Fruit fly (Drosophila melanogaster): ENCODE measurements around the gene CG6168.

The CG6168 gene

dm6 chr3L:11321619-11322018, at the start of gene CG6168:
Gene CG6168, minus strand, starts transcription at chr3L:11321719.
- no peak for TF ChIP-seq Dll (optimal IDR thresholded peaks at IDR 0.05)
- no peak for TF ChIP-seq CG8478 (optimal IDR thresholded peaks at IDR 0.05)
- no peak for TF ChIP-seq usp (GFP tag; optimal IDR thresholded peaks at IDR 0.05)
- no peak for TF ChIP-seq psq (optimal IDR thresholded peaks at IDR 0.05)
- no peak for TF ChIP-seq pan (optimal IDR thresholded peaks at IDR 0.05)
- TF ChIP-seq EcR (GFP tag; optimal IDR thresholded peaks at IDR 0.05), result no peak

- TF ChIP-seq usp (GFP tag; optimal IDR thresholded peaks at IDR 0.05) (no peak), pan (optimal IDR thresholded peaks at IDR 0.05) (no peak)
Measured at dm6 chr3L:11369778-11370684, 48.5 kb upstream of the CG6168 start.

dm6 chr3L:11368319-11369299, 47.1 kb upstream of the CG6168 start:
- no peak for TF ChIP-seq EcR (GFP tag; optimal IDR thresholded peaks at IDR 0.05)
- no peak for TF ChIP-seq Dll (optimal IDR thresholded peaks at IDR 0.05)
- TF ChIP-seq psq (optimal IDR thresholded peaks at IDR 0.05), result no peak
- TF ChIP-seq CG8478 (optimal IDR thresholded peaks at IDR 0.05), result no peak
- TF ChIP-seq usp (GFP tag; optimal IDR thresholded peaks at IDR 0.05), result no peak
- no peak for TF ChIP-seq pan (optimal IDR thresholded peaks at IDR 0.05)

DNA sequence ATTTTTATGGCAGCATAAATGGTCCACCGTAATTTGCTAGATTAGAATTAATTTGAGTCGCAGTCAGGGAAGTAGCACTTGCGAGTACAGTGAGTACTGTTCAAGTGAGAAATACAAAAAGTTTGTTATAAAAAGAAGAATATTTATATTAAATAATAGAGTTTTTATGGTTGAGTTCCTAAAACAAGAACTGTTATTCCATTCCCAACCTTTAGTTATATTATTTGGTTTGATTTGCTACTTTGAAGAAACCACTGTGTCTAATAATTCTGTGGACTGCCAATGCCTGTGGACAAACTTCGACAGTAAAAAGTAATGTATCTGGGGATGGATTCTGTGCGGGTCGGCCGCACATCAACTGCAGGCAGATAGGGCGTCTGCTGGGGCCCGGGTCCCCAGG, 46.3 kb upstream of the CG6168 start:
- TF ChIP-seq usp (GFP tag; optimal IDR thresholded peaks at IDR 0.05), result no peak
- TF ChIP-seq pan (optimal IDR thresholded peaks at IDR 0.05), result no peak
- TF ChIP-seq EcR (GFP tag; optimal IDR thresholded peaks at IDR 0.05), result no peak
- no peak for TF ChIP-seq Dll (optimal IDR thresholded peaks at IDR 0.05)
- no peak for TF ChIP-seq CG8478 (optimal IDR thresholded peaks at IDR 0.05)
- no peak for TF ChIP-seq psq (optimal IDR thresholded peaks at IDR 0.05)

DNA sequence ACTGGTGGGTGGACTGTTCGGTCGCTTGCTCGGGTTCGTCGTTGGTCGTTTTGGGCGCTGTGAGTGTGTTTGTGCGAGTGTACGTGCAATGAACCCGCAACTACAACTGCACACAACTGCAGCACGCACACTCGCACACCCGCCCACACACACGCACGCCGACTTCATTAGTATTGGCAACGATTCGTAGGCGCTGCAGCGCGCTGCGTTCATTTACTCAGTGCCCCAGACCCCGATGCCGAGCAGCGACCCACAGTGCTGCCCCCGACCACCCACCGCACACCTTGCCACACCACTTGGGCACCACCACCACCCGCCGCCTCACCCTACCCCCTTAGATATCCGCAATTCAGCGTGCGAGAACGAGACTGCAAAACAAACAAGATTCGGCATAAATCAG, 44.9 kb upstream of the CG6168 start:
- TF ChIP-seq EcR (GFP tag; optimal IDR thresholded peaks at IDR 0.05) (peak in 1 of 2 experiments; percentile 85), usp (GFP tag; optimal IDR thresholded peaks at IDR 0.05) (no peak)

dm6 chr3L:11365432-11366318, 44.2 kb upstream of the CG6168 start:
- TF ChIP-seq Dll (optimal IDR thresholded peaks at IDR 0.05) (peak; percentile 60), EcR (GFP tag; optimal IDR thresholded peaks at IDR 0.05) (peak in 1 of 2 experiments; percentile 59), CG8478 (optimal IDR thresholded peaks at IDR 0.05) (no peak)

dm6 chr3L:11364835-11365431, 43.4 kb upstream of the CG6168 start, which contains the start of gene CG6163:
Gene CG6163, minus strand, starts transcription at chr3L:11364885.
- TF ChIP-seq EcR (GFP tag; optimal IDR thresholded peaks at IDR 0.05) (no peak), usp (GFP tag; optimal IDR thresholded peaks at IDR 0.05) (no peak), psq (optimal IDR thresholded peaks at IDR 0.05) (peak; percentile 46)

DNA sequence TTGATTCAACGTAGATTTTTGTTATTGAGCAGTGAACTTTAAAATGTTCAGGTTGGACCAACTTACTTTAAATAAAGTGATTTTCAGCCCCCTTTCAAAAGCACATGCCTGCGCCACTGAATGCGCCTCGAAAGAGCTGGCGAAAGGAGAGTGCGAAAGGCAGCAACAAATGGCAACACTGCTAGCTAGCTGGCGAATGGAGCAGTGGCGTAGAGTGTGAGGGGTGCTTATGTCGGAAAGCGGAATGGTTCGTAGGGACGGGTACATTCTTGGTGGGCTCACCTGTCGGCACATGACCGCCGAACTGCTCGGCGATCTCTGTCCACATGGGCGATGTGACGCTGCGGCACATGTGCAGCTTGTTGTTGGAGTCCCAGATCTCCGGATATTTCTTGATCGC, 42.8 kb upstream of the CG6168 start:
- no peak for TF ChIP-seq usp (GFP tag; optimal IDR thresholded peaks at IDR 0.05)
- no peak for TF ChIP-seq pan (optimal IDR thresholded peaks at IDR 0.05)
- TF ChIP-seq Dll (optimal IDR thresholded peaks at IDR 0.05), result no peak
- TF ChIP-seq EcR (GFP tag; optimal IDR thresholded peaks at IDR 0.05), result no peak
- no peak for TF ChIP-seq CG8478 (optimal IDR thresholded peaks at IDR 0.05)
- TF ChIP-seq psq (optimal IDR thresholded peaks at IDR 0.05), result no peak

dm6 chr3L:11359596-11359995, 38.1 kb upstream of the CG6168 start:
- no peak for TF ChIP-seq Dll (optimal IDR thresholded peaks at IDR 0.05)
- no peak for TF ChIP-seq usp (GFP tag; optimal IDR thresholded peaks at IDR 0.05)
- TF ChIP-seq CG8478 (optimal IDR thresholded peaks at IDR 0.05), result no peak
- TF ChIP-seq psq (optimal IDR thresholded peaks at IDR 0.05), result no peak
- TF ChIP-seq pan (optimal IDR thresholded peaks at IDR 0.05), result no peak
- TF ChIP-seq EcR (GFP tag; optimal IDR thresholded peaks at IDR 0.05), result no peak

DNA sequence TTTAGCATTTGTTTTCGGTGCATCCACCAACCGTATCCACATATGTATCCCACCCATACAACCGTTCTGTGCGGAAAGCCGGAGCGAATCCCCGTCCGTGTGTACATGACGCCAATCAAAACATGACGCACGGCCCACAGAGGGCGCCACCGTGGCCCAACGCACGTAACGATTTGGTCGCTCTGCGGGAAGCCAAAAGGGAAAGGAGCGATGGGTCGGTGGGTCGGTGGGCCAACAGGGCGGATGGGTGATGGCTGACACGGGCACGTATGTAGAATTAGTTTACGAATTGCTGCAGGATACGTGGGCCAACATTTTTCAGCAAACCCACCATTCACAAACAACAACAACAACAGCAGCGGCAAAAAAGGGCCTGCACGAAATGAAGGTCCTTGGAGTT, 37.2 kb upstream of the CG6168 start:
- TF ChIP-seq CG8478 (optimal IDR thresholded peaks at IDR 0.05) (no peak), EcR (GFP tag; optimal IDR thresholded peaks at IDR 0.05) (no peak), Dll (optimal IDR thresholded peaks at IDR 0.05) (no peak), usp (GFP tag; optimal IDR thresholded peaks at IDR 0.05) (no peak), psq (optimal IDR thresholded peaks at IDR 0.05) (no peak), pan (optimal IDR thresholded peaks at IDR 0.05) (no peak)

DNA sequence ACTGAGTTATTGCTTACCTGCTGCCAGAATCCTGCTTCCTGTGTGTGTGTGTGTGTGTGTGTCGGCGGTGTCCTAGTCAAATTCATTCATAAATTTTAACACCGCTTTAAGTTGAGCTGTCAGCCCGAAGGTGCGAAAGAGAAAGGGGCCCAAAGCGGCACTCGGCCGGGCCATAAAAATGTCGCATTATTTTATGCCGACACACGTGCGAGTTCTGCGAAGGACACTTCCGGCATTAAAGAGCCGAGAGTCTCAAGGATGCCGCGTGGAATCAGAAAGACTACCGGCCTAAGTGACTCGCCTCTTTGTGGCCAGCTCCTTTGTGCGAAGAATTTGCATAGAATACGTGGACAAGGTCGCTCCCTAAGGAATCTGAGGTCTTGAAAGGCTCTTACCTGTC, 35.5 kb upstream of the CG6168 start:
- TF ChIP-seq psq (optimal IDR thresholded peaks at IDR 0.05), result no peak
- TF ChIP-seq CG8478 (optimal IDR thresholded peaks at IDR 0.05), result no peak
- TF ChIP-seq Dll (optimal IDR thresholded peaks at IDR 0.05), result no peak
- no peak for TF ChIP-seq pan (optimal IDR thresholded peaks at IDR 0.05)
- no peak for TF ChIP-seq EcR (GFP tag; optimal IDR thresholded peaks at IDR 0.05)
- no peak for TF ChIP-seq usp (GFP tag; optimal IDR thresholded peaks at IDR 0.05)

Measured in whole organism.